Worm (Caenorhabditis elegans) whole organism, L1 larva: ENCODE results near the gene col-43.

Experiments used
- C16A3.4 ChIP-seq: fragments of 150-350 bp; optimal IDR thresholded peaks from 2 replicates; lab custom pipeline; 2014; ENCODE audit warnings: missing biosample characterization, missing genetic modification characterization
- F16B12.6 ChIP-seq: fragments of 150-350 bp; optimal IDR thresholded peaks from 2 replicates; lab custom pipeline; 2014; ENCODE audit warnings: missing biosample characterization, missing genetic modification characterization
- Y116A8C.19 ChIP-seq: sonication (generic microtip); optimal IDR thresholded peaks from 2 replicates; lab custom pipeline; 2016; ENCODE audit warnings: missing compliant biosample characterization, missing genetic modification characterization, borderline replicate concordance
- blmp-1 ChIP-seq: fragments of 150-350 bp; optimal IDR thresholded peaks from 2 replicates; lab custom pipeline; 2014; ENCODE audit warnings: missing biosample characterization, missing genetic modification characterization
- ceh-8 ChIP-seq: fragments of 200-800 bp; sonication (Bioruptor generic); optimal IDR thresholded peaks from 2 replicates; lab custom pipeline; 2018; ENCODE audit warnings: mild to moderate bottlenecking, missing genetic modification characterization, moderate library complexity, missing compliant biosample characterization
- ceh-90 ChIP-seq: sonication (generic microtip); optimal IDR thresholded peaks from 2 replicates; lab custom pipeline; 2016; ENCODE audit warnings: missing genetic modification characterization, missing compliant biosample characterization
- dpl-1 ChIP-seq, 3 experiments: fragments of 150-350 bp in 2 of 3; sonication (generic microtip) in 1 of 3; optimal IDR thresholded peaks; 2 replicates each; lab custom pipeline; 2014 to 2017; ENCODE audit warnings: missing biosample characterization in 3 of 3, missing genetic modification characterization in 3 of 3, missing genetic modification reagents in 3 of 3
- efl-1 ChIP-seq, 4 experiments: fragments of 150-350 bp; optimal IDR thresholded peaks in 3 of 4; peaks in 1 of 4; 1 replicate in 1 of 4; 2 replicates in 3 of 4; lab custom pipeline; 2014; ENCODE audit warnings: missing biosample characterization in 2 of 4, missing genetic modification characterization in 2 of 4, missing genetic modification reagents in 2 of 4
- efl-3 ChIP-seq: fragments of 200-800 bp; sonication (Bioruptor generic); optimal IDR thresholded peaks from 2 replicates; lab custom pipeline; 2018; ENCODE audit warnings: mild to moderate bottlenecking, missing genetic modification characterization, missing compliant biosample characterization
- elt-3 ChIP-seq, 6 experiments: fragments of 150-350 bp in 1 of 6; sonication (generic microtip); optimal IDR thresholded peaks; 2 replicates each; lab custom pipeline; 2017 to 2018; ENCODE audit warnings: missing biosample characterization in 6 of 6, missing genetic modification characterization in 6 of 6, inconsistent platforms in 1 of 6
- ets-5 ChIP-seq: fragments of 200-800 bp; sonication (Bioruptor generic); IDR thresholded peaks from 2 replicates; pipeline ENCODE4 v1.3.6; 2022; ENCODE audit warnings: missing genetic modification characterization, missing compliant biosample characterization
- fkh-10 ChIP-seq: sonication (generic microtip); optimal IDR thresholded peaks from 2 replicates; lab custom pipeline; 2017; ENCODE audit warnings: missing biosample characterization, missing genetic modification reagents, missing genetic modification characterization
- grh-1 ChIP-seq: fragments of 200-800 bp; sonication (Bioruptor generic); IDR thresholded peaks from 2 replicates; pipeline ENCODE4 v1.3.6; 2022; ENCODE audit warnings: missing genetic modification reagents, missing genetic modification characterization, missing compliant biosample characterization
- hpl-2 ChIP-seq: fragments of 150-350 bp; optimal IDR thresholded peaks from 2 replicates; lab custom pipeline; 2014; ENCODE audit warnings: missing biosample characterization, missing genetic modification reagents, missing genetic modification characterization
- irx-1 ChIP-seq: sonication (generic microtip); optimal IDR thresholded peaks from 2 replicates; lab custom pipeline; 2016; ENCODE audit warnings: missing genetic modification characterization, missing compliant biosample characterization
- lin-14 ChIP-seq: fragments of 200-800 bp; sonication (Bioruptor generic); optimal IDR thresholded peaks from 2 replicates; lab custom pipeline; 2018; ENCODE audit warnings: mild to moderate bottlenecking, missing genetic modification characterization, moderate library complexity, missing compliant biosample characterization
- lin-15B ChIP-seq: fragments of 150-350 bp; sonication (generic microtip); optimal IDR thresholded peaks from 3 replicates; lab custom pipeline; 2014; ENCODE audit warnings: missing biosample characterization, missing genetic modification characterization
- lin-35 ChIP-seq, 2 experiments: fragments of 150-350 bp; optimal IDR thresholded peaks; 2 replicates each; lab custom pipeline; 2014; ENCODE audit warnings: missing biosample characterization in 2 of 2, missing genetic modification characterization in 2 of 2, missing genetic modification reagents in 2 of 2
- lin-39 ChIP-seq: fragments of 150-350 bp; optimal IDR thresholded peaks from 2 replicates; lab custom pipeline; 2014; ENCODE audit warnings: missing biosample characterization, missing genetic modification reagents, missing genetic modification characterization
- lsy-2 ChIP-seq, 2 experiments: fragments of 150-350 bp; optimal IDR thresholded peaks; 2 replicates each; lab custom pipeline; 2014; ENCODE audit warnings: missing biosample characterization in 2 of 2, missing genetic modification characterization in 2 of 2
- mdl-1 ChIP-seq, 2 experiments: fragments of 150-350 bp; optimal IDR thresholded peaks; 2 replicates each; lab custom pipeline; 2014 to 2017; ENCODE audit warnings: missing biosample characterization in 2 of 2, missing genetic modification characterization in 2 of 2, inconsistent platforms in 1 of 2
- mef-2 ChIP-seq: fragments of 150-350 bp; optimal IDR thresholded peaks from 2 replicates; lab custom pipeline; 2014; ENCODE audit warnings: missing biosample characterization, missing genetic modification characterization
- mep-1 ChIP-seq: fragments of 150-350 bp; optimal IDR thresholded peaks from 2 replicates; lab custom pipeline; 2014; ENCODE audit warnings: missing biosample characterization, missing genetic modification characterization
- nhr-11 ChIP-seq: fragments of 150-350 bp; optimal IDR thresholded peaks from 2 replicates; lab custom pipeline; 2014; ENCODE audit warnings: missing biosample characterization, missing genetic modification characterization
- nhr-19 ChIP-seq: fragments of 200-800 bp; sonication (Bioruptor generic); conservative IDR thresholded peaks from 2 replicates; pipeline ENCODE4 v1.3.6; 2022; ENCODE audit warnings: missing genetic modification characterization, missing compliant biosample characterization
- nhr-20 ChIP-seq: sonication (generic microtip); optimal IDR thresholded peaks from 2 replicates; lab custom pipeline; 2016; ENCODE audit warnings: mild to moderate bottlenecking, missing genetic modification characterization, missing compliant biosample characterization
- nhr-47 ChIP-seq: sonication (generic microtip); optimal IDR thresholded peaks from 2 replicates; lab custom pipeline; 2016; ENCODE audit warnings: mild to moderate bottlenecking, missing genetic modification characterization, moderate library complexity, missing compliant biosample characterization
- nhr-71 ChIP-seq: sonication (generic microtip); optimal IDR thresholded peaks from 2 replicates; lab custom pipeline; 2016; ENCODE audit warnings: mild to moderate bottlenecking, missing genetic modification characterization, moderate library complexity, missing compliant biosample characterization
- nhr-77 ChIP-seq: fragments of 150-350 bp; optimal IDR thresholded peaks from 2 replicates; lab custom pipeline; 2014; ENCODE audit warnings: missing biosample characterization, missing genetic modification characterization
- nhr-84 ChIP-seq: sonication (generic microtip); optimal IDR thresholded peaks from 2 replicates; lab custom pipeline; 2017; ENCODE audit warnings: missing biosample characterization, missing genetic modification characterization
- nhr-85 ChIP-seq: sonication (generic microtip); peaks from one replicate; lab custom pipeline; 2016; ENCODE audit warnings: missing genetic modification characterization, inconsistent platforms, missing compliant biosample characterization
- nhr-90 ChIP-seq: sonication (generic microtip); optimal IDR thresholded peaks from 2 replicates; lab custom pipeline; 2016; ENCODE audit warnings: mild to moderate bottlenecking, missing genetic modification characterization, missing compliant biosample characterization; ENCODE audit not compliant: poor library complexity
- pag-3 ChIP-seq: sonication (generic microtip); optimal IDR thresholded peaks from 2 replicates; lab custom pipeline; 2017; ENCODE audit warnings: missing genetic modification characterization, mild to moderate bottlenecking, missing compliant biosample characterization, antibody characterized with exemption, borderline replicate concordance; ENCODE audit not compliant: insufficient read depth
- pax-3 ChIP-seq: fragments of 200-800 bp; sonication (Bioruptor generic); optimal IDR thresholded peaks from 2 replicates; lab custom pipeline; 2018; ENCODE audit warnings: mild to moderate bottlenecking, missing genetic modification characterization, moderate library complexity, missing compliant biosample characterization
- snpc-4 ChIP-seq: fragments of 150-350 bp; optimal IDR thresholded peaks from 2 replicates; lab custom pipeline; 2014; ENCODE audit warnings: missing biosample characterization, missing genetic modification characterization
- snu-23 ChIP-seq: sonication (generic microtip); optimal IDR thresholded peaks from 2 replicates; lab custom pipeline; 2016; ENCODE audit warnings: missing genetic modification characterization, missing compliant biosample characterization
- sptf-1 ChIP-seq: fragments of 150-350 bp; optimal IDR thresholded peaks from 2 replicates; lab custom pipeline; 2014; ENCODE audit warnings: missing biosample characterization, missing genetic modification characterization
- tbx-2 ChIP-seq: sonication (generic microtip); optimal IDR thresholded peaks from 2 replicates; lab custom pipeline; 2016; ENCODE audit warnings: missing genetic modification characterization, missing compliant biosample characterization
- tlp-1 ChIP-seq: fragments of 150-350 bp; optimal IDR thresholded peaks from 2 replicates; lab custom pipeline; 2014; ENCODE audit warnings: missing biosample characterization, missing genetic modification characterization
- unc-130 ChIP-seq: fragments of 150-350 bp; optimal IDR thresholded peaks from 2 replicates; lab custom pipeline; 2017; ENCODE audit warnings: missing biosample characterization, missing genetic modification characterization, inconsistent platforms
- unc-62 ChIP-seq: fragments of 150-350 bp; optimal IDR thresholded peaks from 2 replicates; lab custom pipeline; 2014; ENCODE audit warnings: missing biosample characterization, missing genetic modification reagents, missing genetic modification characterization
- vab-15 ChIP-seq: sonication (generic microtip); optimal IDR thresholded peaks from 2 replicates; lab custom pipeline; 2017; ENCODE audit warnings: missing genotype, mild to moderate bottlenecking, missing genetic modification characterization, missing compliant biosample characterization
- xbp-1 ChIP-seq: sonication (generic microtip); optimal IDR thresholded peaks from 2 replicates; lab custom pipeline; 2016; ENCODE audit warnings: missing genetic modification characterization, missing compliant biosample characterization
- zag-1 ChIP-seq: fragments of 150-350 bp; optimal IDR thresholded peaks from 2 replicates; lab custom pipeline; 2014; ENCODE audit warnings: missing biosample characterization, missing genetic modification characterization
- ztf-4 ChIP-seq: fragments of 150-350 bp; optimal IDR thresholded peaks from 2 replicates; lab custom pipeline; 2014; ENCODE audit warnings: missing biosample characterization, missing genetic modification characterization

The col-43 gene

ce11 chrV:8026343-8026742 lies 24.4 kb downstream of the col-43 start, which contains the start of gene F43H9.4:
Gene F43H9.4, plus strand, starts transcription at chrV:8026708.
- peak in 1 of 2 experiments; percentile 3 for TF ChIP-seq lsy-2 (tag; optimal IDR thresholded peaks at IDR 0.05; lab: Kevin White, UChicago)
- TF ChIP-seq ztf-4 = no peak
- no peak for TF ChIP-seq C16A3.4 (tag; lab: Kevin White, UChicago)
- TF ChIP-seq lin-15B (tag; lab: Kevin White, UChicago) = no peak
- TF ChIP-seq tbx-2 (tag; lab: Kevin White, UChicago) = peak; percentile 20
- TF ChIP-seq nhr-85 = peak; percentile 91
- TF ChIP-seq nhr-71 (tag; lab: Kevin White, UChicago) = peak; percentile 63
- TF ChIP-seq blmp-1 (tag; lab: Kevin White, UChicago) = peak; percentile 62
- no peak for TF ChIP-seq tlp-1 (tag; lab: Kevin White, UChicago)
- TF ChIP-seq mef-2 (tag; lab: Kevin White, UChicago) = no peak
- peak; percentile 39; the same call in 1 of the 2 replicates for TF ChIP-seq grh-1
- TF ChIP-seq fkh-10 (GFP tag; lab: Kevin White, UChicago) = no peak
- TF ChIP-seq ceh-90 = no peak
- TF ChIP-seq sptf-1 (tag; lab: Kevin White, UChicago) = no peak
- peak in 1 of 3 experiments; percentile 9 for TF ChIP-seq dpl-1 (GFP tag; optimal IDR thresholded peaks at IDR 0.05; lab: Kevin White, UChicago)
- no peak for TF ChIP-seq ets-5 (GFP tag; lab: Robert Waterston, UW)
- TF ChIP-seq xbp-1 (tag; lab: Kevin White, UChicago) = peak; percentile 87
- TF ChIP-seq Y116A8C.19 (tag; lab: Kevin White, UChicago) = no peak
- peak; percentile 26 for TF ChIP-seq pag-3 (tag; lab: Kevin White, UChicago)
- TF ChIP-seq nhr-90 (tag; lab: Kevin White, UChicago) = peak; percentile 48
- no peak for TF ChIP-seq F16B12.6 (tag; lab: Kevin White, UChicago)
- TF ChIP-seq mep-1 = no peak
- TF ChIP-seq efl-1 (optimal IDR thresholded peaks at IDR 0.05; lab: Kevin White, UChicago) = no peak
- no peak for TF ChIP-seq efl-1 (GFP tag; optimal IDR thresholded peaks at IDR 0.05 in 1 of 2; lab: Kevin White, UChicago)
- TF ChIP-seq unc-62 (GFP tag; lab: Kevin White, UChicago) = no peak
- peak; percentile 82 for TF ChIP-seq nhr-20 (tag; lab: Kevin White, UChicago)
- TF ChIP-seq pax-3 (tag; lab: Kevin White, UChicago) = no peak
- TF ChIP-seq hpl-2 = no peak
- no peak for TF ChIP-seq nhr-11 (tag; lab: Kevin White, UChicago)
- TF ChIP-seq nhr-19 = no peak; the same call in 1 of the 2 replicates
- no peak for TF ChIP-seq irx-1 (tag; lab: Kevin White, UChicago)
- no peak for TF ChIP-seq nhr-77 (tag; lab: Kevin White, UChicago)
- no peak for TF ChIP-seq vab-15 (tag; lab: Kevin White, UChicago)
- peak; percentile 64 for TF ChIP-seq snu-23 (GFP tag; lab: Kevin White, UChicago)
- TF ChIP-seq efl-3 (GFP tag; lab: Kevin White, UChicago) = no peak
- no peak for TF ChIP-seq lin-39
- peak; percentile 74 for TF ChIP-seq lin-14 (GFP tag; lab: Kevin White, UChicago)
- no peak for TF ChIP-seq snpc-4 (tag; lab: Kevin White, UChicago)
- TF ChIP-seq unc-130 (tag; lab: Kevin White, UChicago) = peak; percentile 18
- TF ChIP-seq nhr-47 = peak; percentile 30
- TF ChIP-seq mdl-1 (tag; optimal IDR thresholded peaks at IDR 0.05; lab: Kevin White, UChicago) = peak in 1 of 2 experiments; percentile 77
- no peak for TF ChIP-seq ceh-8 (GFP tag; lab: Kevin White, UChicago)
- TF ChIP-seq lin-35 (GFP tag; optimal IDR thresholded peaks at IDR 0.05; lab: Kevin White, UChicago) = peak in 1 of 2 experiments; percentile 8
- TF ChIP-seq nhr-84 = no peak
- TF ChIP-seq elt-3 (tag; optimal IDR thresholded peaks at IDR 0.05; lab: Kevin White, UChicago) = peak in 5 of 6 experiments; percentile 47 to 94 (median 62)
- no peak for TF ChIP-seq zag-1 (tag; lab: Kevin White, UChicago)
